Worm (Caenorhabditis elegans) whole organism, L2 larva: ENCODE results near the gene C18G1.1.

Experiments
- ZK546.5 ChIP-seq: sonication (generic microtip); optimal IDR thresholded peaks from 2 replicates; lab custom pipeline; 2017; ENCODE audit warnings: missing biosample characterization, missing genetic modification characterization
- ama-1 ChIP-seq: fragments of 150-350 bp; optimal IDR thresholded peaks from 2 replicates; lab custom pipeline; 2018; ENCODE audit warnings: inconsistent platforms
- blmp-1 ChIP-seq: sonication (generic microtip); optimal IDR thresholded peaks from 2 replicates; lab custom pipeline; 2017; ENCODE audit warnings: missing genetic modification characterization, mild to moderate bottlenecking, missing compliant biosample characterization, antibody characterized with exemption, moderate library complexity; ENCODE audit not compliant: insufficient read depth
- ceh-82 ChIP-seq: fragments of 150-350 bp; optimal IDR thresholded peaks from 2 replicates; lab custom pipeline; 2014; ENCODE audit warnings: missing biosample characterization, missing genetic modification characterization
- egl-27 ChIP-seq: sonication (generic microtip); optimal IDR thresholded peaks from 3 replicates; lab custom pipeline; 2017; ENCODE audit warnings: missing biosample characterization, missing genetic modification reagents, missing genetic modification characterization
- elt-1 ChIP-seq: fragments of 150-350 bp; optimal IDR thresholded peaks from 2 replicates; lab custom pipeline; 2014; ENCODE audit warnings: missing biosample characterization, missing genetic modification characterization
- lin-11 ChIP-seq: fragments of 150-350 bp; sonication (generic microtip); optimal IDR thresholded peaks from 2 replicates; lab custom pipeline; 2014; ENCODE audit warnings: missing biosample characterization, missing genetic modification characterization, inconsistent platforms, mixed read lengths
- mdl-1 ChIP-seq, 2 experiments: fragments of 150-350 bp in 1 of 2; sonication (generic microtip) in 1 of 2; optimal IDR thresholded peaks; 2 replicates each; lab custom pipeline; 2017; ENCODE audit warnings: missing biosample characterization in 2 of 2, missing genetic modification characterization in 2 of 2
- nhr-23 ChIP-seq: fragments of 150-350 bp; optimal IDR thresholded peaks from 2 replicates; lab custom pipeline; 2014; ENCODE audit warnings: missing biosample characterization, missing genetic modification reagents, missing genetic modification characterization
- nhr-25 ChIP-seq: fragments of 150-350 bp; sonication (generic microtip); optimal IDR thresholded peaks from 3 replicates; lab custom pipeline; 2014; ENCODE audit warnings: missing biosample characterization, missing genetic modification characterization
- nhr-77 ChIP-seq: fragments of 150-350 bp; optimal IDR thresholded peaks from 2 replicates; lab custom pipeline; 2014; ENCODE audit warnings: missing biosample characterization, missing genetic modification characterization
- unc-62 ChIP-seq: fragments of 150-350 bp; optimal IDR thresholded peaks from 2 replicates; lab custom pipeline; 2014; ENCODE audit warnings: missing biosample characterization, missing genetic modification reagents, missing genetic modification characterization
- zag-1 ChIP-seq: fragments of 150-350 bp; optimal IDR thresholded peaks from 2 replicates; lab custom pipeline; 2014; ENCODE audit warnings: missing biosample characterization, missing genetic modification characterization
- ztf-4 ChIP-seq: fragments of 150-350 bp; optimal IDR thresholded peaks from 2 replicates; lab custom pipeline; 2014; ENCODE audit warnings: missing biosample characterization, missing genetic modification characterization

- TF ChIP-seq nhr-25 (tag; lab: Kevin White, UChicago) (no peak), ama-1 (lab: Kevin White, UChicago) (no peak), ZK546.5 (tag; lab: Kevin White, UChicago) (no peak), blmp-1 (tag; lab: Kevin White, UChicago) (no peak), nhr-77 (tag; lab: Kevin White, UChicago) (no peak), zag-1 (tag; lab: Kevin White, UChicago) (no peak), unc-62 (GFP tag; lab: Kevin White, UChicago) (no peak), mdl-1 (tag; optimal IDR thresholded peaks at IDR 0.05; lab: Kevin White, UChicago) (no peak), nhr-23 (no peak), ztf-4 (tag; lab: Kevin White, UChicago) (no peak), lin-11 (tag; lab: Kevin White, UChicago) (no peak), ceh-82 (tag; lab: Kevin White, UChicago) (no peak), egl-27 (tag; lab: Kevin White, UChicago) (no peak), elt-1 (tag; lab: Kevin White, UChicago) (no peak)
Observed at ce11 chrV:4800794-4801193, 23.0 kb downstream of the C18G1.1 start, which contains the start of gene R02F11.1.
